Worm (Caenorhabditis elegans) whole organism, L4 larva: ENCODE measurements around the gene abf-6.

Source experiments
- D1046.2 ChIP-seq: fragments of 200-800 bp; sonication (Bioruptor generic); IDR thresholded peaks from 2 replicates; pipeline ENCODE4 v1.3.6; 2022; ENCODE audit warnings: missing genetic modification characterization, missing compliant biosample characterization
- F10B5.3 ChIP-seq: sonication (generic microtip); optimal IDR thresholded peaks from 2 replicates; lab custom pipeline; 2016; ENCODE audit warnings: mild to moderate bottlenecking, missing genetic modification characterization, missing compliant biosample characterization
- F49E8.2 ChIP-seq: sonication (generic microtip); optimal IDR thresholded peaks from 2 replicates; lab custom pipeline; 2016; ENCODE audit warnings: missing compliant biosample characterization, mild to moderate bottlenecking, missing genetic modification characterization, borderline replicate concordance
- Y105C5A.15 ChIP-seq: fragments of 200-800 bp; sonication (Bioruptor generic); IDR thresholded peaks from 2 replicates; pipeline ENCODE4 v1.3.6; 2022; ENCODE audit warnings: missing genetic modification characterization, missing compliant biosample characterization
- Y48G9A.11 ChIP-seq: fragments of 200-800 bp; sonication (Bioruptor generic); IDR thresholded peaks from 2 replicates; pipeline ENCODE4 v1.3.6; 2022; ENCODE audit warnings: missing genetic modification reagents, missing genetic modification characterization, missing compliant biosample characterization
- Y75B8A.6 ChIP-seq: fragments of 200-800 bp; sonication (Bioruptor generic); IDR thresholded peaks from 2 replicates; pipeline ENCODE4 v1.3.6; 2022; ENCODE audit warnings: missing genetic modification reagents, missing genetic modification characterization, missing compliant biosample characterization
- ZK337.2 ChIP-seq: fragments of 200-800 bp; sonication (Bioruptor generic); IDR thresholded peaks from 2 replicates; pipeline ENCODE4 v1.3.6; 2022; ENCODE audit warnings: missing genetic modification reagents, missing genetic modification characterization, missing compliant biosample characterization
- aha-1 ChIP-seq: fragments of 150-350 bp; peaks from one replicate; lab custom pipeline; 2014; ENCODE audit warnings: missing biosample characterization, missing genetic modification characterization
- ceh-20 ChIP-seq: fragments of 200-800 bp; sonication (Bioruptor generic); IDR thresholded peaks from 2 replicates; pipeline ENCODE4 v1.3.6; 2022; ENCODE audit warnings: missing genetic modification reagents, missing genetic modification characterization, missing compliant biosample characterization
- ctbp-1 ChIP-seq: fragments of 200-800 bp; sonication (Bioruptor generic); IDR thresholded peaks from 2 replicates; pipeline ENCODE4 v1.3.6; 2022; ENCODE audit warnings: missing genetic modification reagents, missing genetic modification characterization, missing compliant biosample characterization
- daf-16 ChIP-seq, 3 experiments: sonication (generic microtip); optimal IDR thresholded peaks; 2 replicates each; lab custom pipeline; 2016 to 2017; ENCODE audit warnings: missing genetic modification characterization in 3 of 3, missing genetic modification reagents in 3 of 3, mild to moderate bottlenecking in 2 of 3, missing compliant biosample characterization in 2 of 3, missing biosample characterization in 1 of 3, moderate library complexity in 1 of 3
- daf-19 ChIP-seq: fragments of 200-800 bp; sonication (Bioruptor generic); conservative IDR thresholded peaks from 2 replicates; pipeline ENCODE4 v1.3.6; 2022; ENCODE audit warnings: missing genetic modification characterization, missing compliant biosample characterization
- daf-8 ChIP-seq: fragments of 200-800 bp; sonication (Bioruptor generic); IDR thresholded peaks from 2 replicates; pipeline ENCODE4 v1.3.6; 2022; ENCODE audit warnings: missing genetic modification characterization, missing compliant biosample characterization
- dpl-1 ChIP-seq: fragments of 150-350 bp; optimal IDR thresholded peaks from 2 replicates; lab custom pipeline; 2014; ENCODE audit warnings: missing biosample characterization, missing genetic modification reagents, missing genetic modification characterization
- dve-1 ChIP-seq: sonication (generic microtip); optimal IDR thresholded peaks from 2 replicates; lab custom pipeline; 2017; ENCODE audit warnings: antibody characterized with exemption, mild to moderate bottlenecking, missing genetic modification characterization, missing compliant biosample characterization; ENCODE audit not compliant: insufficient read depth
- hif-1 ChIP-seq, 2 experiments: sonication (generic microtip); optimal IDR thresholded peaks; 2 replicates each; lab custom pipeline; 2016 to 2017; ENCODE audit warnings: missing compliant biosample characterization in 2 of 2, missing genetic modification characterization in 2 of 2, missing genetic modification reagents in 2 of 2, missing genotype in 2 of 2, mild to moderate bottlenecking in 1 of 2
- hlh-11 ChIP-seq: fragments of 200-800 bp; sonication (Bioruptor generic); optimal IDR thresholded peaks from 2 replicates; lab custom pipeline; 2018; ENCODE audit warnings: mild to moderate bottlenecking, missing genetic modification characterization, missing compliant biosample characterization
- hlh-30 ChIP-seq: sonication (generic microtip); optimal IDR thresholded peaks from 2 replicates; lab custom pipeline; 2017; ENCODE audit warnings: antibody characterized with exemption, mild to moderate bottlenecking, missing genetic modification characterization, missing compliant biosample characterization; ENCODE audit not compliant: insufficient read depth
- lim-7 ChIP-seq: fragments of 200-800 bp; sonication (Bioruptor generic); IDR thresholded peaks from 2 replicates; pipeline ENCODE4 v1.3.6; 2022; ENCODE audit warnings: missing genetic modification characterization, missing compliant biosample characterization
- lin-1 ChIP-seq: fragments of 200-800 bp; sonication (Bioruptor generic); IDR thresholded peaks from 2 replicates; pipeline ENCODE4 v1.3.6; 2022; ENCODE audit warnings: missing genetic modification reagents, missing genetic modification characterization, missing compliant biosample characterization
- lin-13 ChIP-seq: fragments of 150-350 bp; optimal IDR thresholded peaks from 2 replicates; lab custom pipeline; 2014; ENCODE audit warnings: missing biosample characterization, missing genetic modification reagents, missing genetic modification characterization
- lin-29 ChIP-seq: fragments of 200-800 bp; sonication (Bioruptor generic); IDR thresholded peaks from 2 replicates; pipeline ENCODE4 v1.3.6; 2022; ENCODE audit warnings: missing genetic modification reagents, missing genetic modification characterization, missing compliant biosample characterization
- madf-9 ChIP-seq: fragments of 200-800 bp; sonication (Bioruptor generic); conservative IDR thresholded peaks from 2 replicates; pipeline ENCODE4 v1.3.6; 2022; ENCODE audit warnings: missing genetic modification reagents, missing genetic modification characterization, missing compliant biosample characterization
- mep-1 ChIP-seq: fragments of 150-350 bp; sonication (generic microtip); optimal IDR thresholded peaks from 3 replicates; lab custom pipeline; 2014; ENCODE audit warnings: missing biosample characterization, missing genetic modification characterization
- mes-2 ChIP-seq: sonication (generic microtip); optimal IDR thresholded peaks from 2 replicates; lab custom pipeline; 2016; ENCODE audit warnings: missing genotype, mild to moderate bottlenecking, missing genetic modification characterization, missing compliant biosample characterization; ENCODE audit not compliant: poor library complexity, severe bottlenecking
- nhr-28 ChIP-seq: fragments of 150-350 bp; optimal IDR thresholded peaks from 2 replicates; lab custom pipeline; 2014; ENCODE audit warnings: missing biosample characterization, missing genetic modification characterization
- nhr-41 ChIP-seq: fragments of 200-800 bp; sonication (Bioruptor generic); IDR thresholded peaks from 2 replicates; pipeline ENCODE4 v1.3.6; 2022; ENCODE audit warnings: missing genetic modification reagents, missing genetic modification characterization, missing compliant biosample characterization
- nhr-6 ChIP-seq: fragments of 150-350 bp; optimal IDR thresholded peaks from 2 replicates; lab custom pipeline; 2014; ENCODE audit warnings: missing biosample characterization, missing genetic modification characterization
- rbr-2 ChIP-seq: sonication (generic microtip); optimal IDR thresholded peaks from 2 replicates; lab custom pipeline; 2016; ENCODE audit warnings: missing genotype, missing genetic modification characterization, missing compliant biosample characterization
- set-16 ChIP-seq: fragments of 200-800 bp; sonication (Bioruptor generic); IDR thresholded peaks from 2 replicates; pipeline ENCODE4 v1.3.6; 2022; ENCODE audit warnings: missing genetic modification reagents, missing genetic modification characterization, missing compliant biosample characterization
- snpc-1.2 ChIP-seq: fragments of 200-800 bp; sonication (Bioruptor generic); IDR thresholded peaks from 2 replicates; pipeline ENCODE4 v1.3.6; 2022; ENCODE audit warnings: missing genetic modification reagents, missing genetic modification characterization, missing compliant biosample characterization
- tra-1 ChIP-seq: fragments of 200-800 bp; sonication (Bioruptor generic); IDR thresholded peaks from 2 replicates; pipeline ENCODE4 v1.3.6; 2022; ENCODE audit warnings: missing genetic modification reagents, missing genetic modification characterization, missing compliant biosample characterization
- unc-62 ChIP-seq, 3 experiments: fragments of 150-350 bp in 1 of 3; sonication (generic microtip); optimal IDR thresholded peaks in 2 of 3; peaks in 1 of 3; 1 replicate in 1 of 3; 2 replicates in 2 of 3; lab custom pipeline; 2014 to 2017; ENCODE audit warnings: missing biosample characterization in 3 of 3, missing genetic modification characterization in 3 of 3, missing genetic modification reagents in 3 of 3, missing genotype in 1 of 3
- zfp-3 ChIP-seq: fragments of 200-800 bp; sonication (Bioruptor generic); conservative IDR thresholded peaks from 2 replicates; pipeline ENCODE4 v1.3.6; 2022; ENCODE audit warnings: missing genetic modification reagents, missing genetic modification characterization, missing compliant biosample characterization
- ztf-11 ChIP-seq: fragments of 150-350 bp; optimal IDR thresholded peaks from 2 replicates; lab custom pipeline; 2014; ENCODE audit warnings: missing biosample characterization, missing genetic modification characterization

Gene abf-6

DNA sequence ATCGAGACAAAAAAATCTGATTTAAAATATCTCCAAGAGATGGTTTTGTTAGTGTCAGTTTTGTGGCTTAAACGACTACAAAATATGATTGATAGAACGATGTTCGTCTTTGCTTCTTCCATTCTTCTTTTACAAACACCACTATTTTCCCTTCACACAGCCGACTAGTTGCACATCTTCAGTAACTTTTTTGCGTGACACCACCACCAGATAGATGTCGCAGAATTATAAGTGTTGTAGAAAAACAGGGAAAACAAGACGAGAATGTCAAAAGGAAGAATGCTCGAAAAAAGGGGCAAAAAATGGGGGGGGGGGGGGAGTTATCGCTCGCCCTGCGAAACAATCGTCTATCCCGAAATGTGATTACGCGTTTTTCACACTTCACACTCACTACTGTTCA is 32.9 kb downstream of the abf-6 start:
- TF ChIP-seq unc-62 (GFP tag; optimal IDR thresholded peaks at IDR 0.05 in 1 of 2; lab: Kevin White, UChicago) (peak in 1 of 2 experiments; percentile 97), unc-62 (tag; optimal IDR thresholded peaks at IDR 0.05; lab: Kevin White, UChicago) (no peak), Y48G9A.11 (GFP tag; lab: Robert Waterston, UW) (no peak)

DNA sequence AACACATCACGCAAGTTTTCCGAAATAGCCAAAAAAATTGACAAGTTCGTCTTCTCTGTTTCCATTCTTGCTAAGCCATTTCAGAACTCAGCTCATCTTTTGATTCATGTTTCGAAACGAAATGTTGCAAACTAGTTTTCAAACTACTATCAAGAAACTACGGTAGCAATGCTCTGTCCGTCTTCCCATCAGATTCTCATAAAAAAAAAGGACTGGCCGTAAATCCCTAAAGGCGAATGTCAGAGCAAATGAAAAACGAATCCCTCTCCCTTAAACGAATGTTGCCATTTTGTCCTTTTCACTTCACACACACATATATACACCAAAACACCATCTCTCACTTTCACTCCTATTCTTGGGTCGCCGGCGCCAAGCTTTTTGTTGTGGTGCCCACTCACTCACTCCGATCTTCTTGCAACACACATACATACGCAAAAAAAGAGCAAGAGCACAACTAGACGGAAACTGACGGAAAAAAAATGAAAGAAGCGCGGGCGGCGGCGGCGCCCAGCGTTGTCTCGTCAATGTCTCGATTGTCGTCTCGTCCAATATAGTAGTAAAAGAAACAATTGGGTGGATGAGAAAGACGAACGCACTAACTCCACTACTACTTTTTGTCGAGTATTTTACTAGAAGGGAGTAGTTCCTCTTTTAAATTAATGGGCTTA is 34.0 kb downstream of the abf-6 start:
- no peak for TF ChIP-seq zfp-3
- TF ChIP-seq mep-1 (tag; lab: Kevin White, UChicago) = no peak
- no peak for TF ChIP-seq hlh-11 (tag; lab: Kevin White, UChicago)
- no peak for TF ChIP-seq F10B5.3
- TF ChIP-seq lin-1 (GFP tag; lab: Robert Waterston, UW) = no peak
- TF ChIP-seq nhr-41 (GFP tag; lab: Robert Waterston, UW) = no peak
- TF ChIP-seq hif-1 (tag; optimal IDR thresholded peaks at IDR 0.05; lab: Kevin White, UChicago) = no peak
- TF ChIP-seq aha-1 (tag; lab: Kevin White, UChicago) = peak; percentile 52
- no peak for TF ChIP-seq Y75B8A.6 (GFP tag; lab: Robert Waterston, UW)
- peak in 1 of 2 experiments; percentile 97 for TF ChIP-seq unc-62 (GFP tag; optimal IDR thresholded peaks at IDR 0.05 in 1 of 2; lab: Kevin White, UChicago)
- no peak for TF ChIP-seq unc-62 (tag; optimal IDR thresholded peaks at IDR 0.05; lab: Kevin White, UChicago)

DNA sequence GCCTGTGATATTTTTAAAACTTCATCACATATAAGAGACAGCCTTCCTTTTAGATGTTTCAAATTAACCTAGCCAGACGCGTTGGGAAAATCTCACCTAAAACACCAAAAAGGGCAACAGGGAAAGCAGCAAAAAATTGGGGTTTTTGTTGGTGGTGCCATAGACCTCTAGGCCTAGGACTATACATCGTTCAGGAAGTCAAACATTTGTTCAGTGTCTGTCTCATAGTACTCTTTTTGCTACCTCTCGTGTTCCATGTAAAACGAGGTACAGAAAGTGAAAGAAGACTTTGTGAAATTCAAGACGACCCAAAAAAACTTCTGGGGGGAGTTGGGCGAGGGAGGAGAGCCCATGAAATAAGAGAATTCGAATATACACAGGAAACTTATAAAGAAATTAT is 35.1 kb downstream of the abf-6 start:
- no peak for TF ChIP-seq lin-13 (GFP tag; lab: Kevin White, UChicago)
- peak in 1 of 2 experiments; percentile 97 for TF ChIP-seq unc-62 (GFP tag; optimal IDR thresholded peaks at IDR 0.05 in 1 of 2; lab: Kevin White, UChicago)
- no peak for TF ChIP-seq unc-62 (tag; optimal IDR thresholded peaks at IDR 0.05; lab: Kevin White, UChicago)

DNA sequence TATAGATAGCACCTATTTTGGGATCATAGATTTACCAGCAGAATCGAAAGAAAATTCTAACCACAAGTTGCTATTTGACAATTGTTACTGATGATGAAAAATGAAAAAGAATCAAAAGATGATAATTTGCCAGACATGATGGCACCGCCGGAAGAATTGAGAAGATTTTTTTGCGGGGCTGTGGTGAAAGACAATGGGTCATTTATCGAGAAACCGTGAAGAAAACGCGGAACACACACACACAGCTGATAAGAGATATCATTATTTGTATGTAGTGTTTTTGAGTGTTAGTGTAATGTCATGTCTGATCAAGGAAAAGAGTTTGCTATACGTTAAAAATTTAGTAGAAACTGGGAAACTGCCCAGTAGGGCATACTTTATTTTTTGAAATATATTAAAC is 40.9 kb downstream of the abf-6 start:
- TF ChIP-seq nhr-28 (tag; lab: Kevin White, UChicago) (peak; percentile 53), lin-29 (GFP tag; lab: Robert Waterston, UW) (no peak), mep-1 (tag; lab: Kevin White, UChicago) (no peak), hlh-11 (tag; lab: Kevin White, UChicago) (peak; percentile 37), nhr-6 (no peak)

DNA sequence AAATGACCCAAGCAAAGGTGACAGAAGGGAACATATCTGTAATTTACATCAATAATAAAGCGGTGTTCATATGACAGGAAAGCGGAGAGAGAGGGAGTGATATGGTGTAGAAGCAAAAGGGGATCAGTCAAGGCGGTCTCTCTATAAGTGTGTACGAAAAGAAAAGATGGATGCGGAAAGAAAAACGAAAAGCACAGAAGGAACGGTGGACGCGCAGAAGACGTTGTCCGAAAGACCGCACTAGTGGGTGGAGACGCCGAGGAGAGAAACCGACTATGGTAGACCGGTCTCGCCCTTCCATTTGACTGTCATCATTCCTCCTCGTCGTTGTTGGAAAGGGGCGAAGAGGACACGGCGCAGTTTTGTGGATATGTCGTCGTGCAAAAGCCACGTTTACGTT is 49.1 kb downstream of the abf-6 start, which contains the start of gene C52G5.2:
C52G5.2 (plus strand) TSS at position 301 of the 400 bp plus-strand sequence.
- TF ChIP-seq set-16 (GFP tag; lab: Robert Waterston, UW) (0 out of 2 replicates have a peak, but pooled peaks have one; percentile 7), mes-2 (no peak)

DNA sequence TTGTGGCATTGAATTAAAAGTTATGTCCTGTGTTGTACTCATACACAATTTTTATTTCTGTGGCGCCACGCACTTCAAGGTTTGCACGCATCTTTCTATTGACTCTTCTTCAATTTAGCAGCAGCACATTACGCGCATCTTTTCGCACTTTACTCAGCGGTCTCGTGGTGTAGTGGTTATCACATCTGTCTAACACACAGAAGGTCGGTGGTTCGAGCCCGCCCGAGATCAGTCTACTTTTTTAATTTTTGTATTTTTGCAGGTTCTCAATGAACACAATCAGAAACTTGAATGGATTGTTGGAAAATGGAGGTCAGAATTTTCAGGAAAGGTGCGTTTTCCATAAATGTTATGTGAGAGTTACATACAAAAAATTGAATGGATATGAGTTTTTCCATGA is 49.6 kb downstream of the abf-6 start:
- 0 out of 2 replicates have a peak, but pooled peaks have one; percentile 29 for TF ChIP-seq madf-9 (GFP tag; lab: Robert Waterston, UW)
- TF ChIP-seq F49E8.2 (tag; lab: Kevin White, UChicago) = no peak
- peak; percentile 78 for TF ChIP-seq mes-2
- TF ChIP-seq lim-7 (GFP tag; lab: Robert Waterston, UW) = peak; percentile 89
- no peak for TF ChIP-seq dpl-1 (GFP tag; lab: Kevin White, UChicago)
- peak; percentile 72 for TF ChIP-seq tra-1 (GFP tag; lab: Robert Waterston, UW)
- peak; percentile 58; the same call in 1 of the 2 replicates for TF ChIP-seq lin-1 (GFP tag; lab: Robert Waterston, UW)
- no peak for TF ChIP-seq daf-16 (GFP tag; optimal IDR thresholded peaks at IDR 0.05; lab: Kevin White, UChicago)
- peak; percentile 44 for TF ChIP-seq daf-16 (tag; optimal IDR thresholded peaks at IDR 0.05; lab: Kevin White, UChicago)
- TF ChIP-seq daf-19 = peak; percentile 78; the same call in 1 of the 2 replicates
- TF ChIP-seq daf-8 (GFP tag; lab: Robert Waterston, UW) = 0 out of 2 replicates have a peak, but pooled peaks have one; percentile 41
- TF ChIP-seq zfp-3 = peak; percentile 56; the same call in 1 of the 2 replicates
- peak; percentile 49 for TF ChIP-seq hlh-30
- TF ChIP-seq snpc-1.2 (GFP tag; lab: Robert Waterston, UW) = peak; percentile 89
- peak; percentile 77 for TF ChIP-seq ctbp-1
- TF ChIP-seq unc-62 (GFP tag; optimal IDR thresholded peaks at IDR 0.05 in 1 of 2; lab: Kevin White, UChicago) = peak in 1 of 2 experiments; percentile 72
- TF ChIP-seq unc-62 (tag; optimal IDR thresholded peaks at IDR 0.05; lab: Kevin White, UChicago) = no peak
- TF ChIP-seq ZK337.2 (GFP tag; lab: Robert Waterston, UW) = no peak
- TF ChIP-seq ceh-20 (GFP tag; lab: Robert Waterston, UW) = peak; percentile 55; the same call in 1 of the 2 replicates
- TF ChIP-seq D1046.2 (GFP tag; lab: Robert Waterston, UW) = peak; percentile 74
- peak; percentile 48 for TF ChIP-seq dve-1 (tag; lab: Kevin White, UChicago)
- TF ChIP-seq mep-1 (tag; lab: Kevin White, UChicago) = peak; percentile 67
- TF ChIP-seq aha-1 (tag; lab: Kevin White, UChicago) = peak; percentile 69
- TF ChIP-seq rbr-2 (tag; lab: Kevin White, UChicago) = peak; percentile 35
- TF ChIP-seq Y105C5A.15 (GFP tag; lab: Robert Waterston, UW) = 0 out of 2 replicates have a peak, but pooled peaks have one; percentile 16
- peak; percentile 6 for TF ChIP-seq nhr-6
- no peak for TF ChIP-seq ztf-11 (tag; lab: Kevin White, UChicago)
